Fruit fly (Drosophila melanogaster): ENCODE results near the gene CG15020.

The CG15020 gene

DNA sequence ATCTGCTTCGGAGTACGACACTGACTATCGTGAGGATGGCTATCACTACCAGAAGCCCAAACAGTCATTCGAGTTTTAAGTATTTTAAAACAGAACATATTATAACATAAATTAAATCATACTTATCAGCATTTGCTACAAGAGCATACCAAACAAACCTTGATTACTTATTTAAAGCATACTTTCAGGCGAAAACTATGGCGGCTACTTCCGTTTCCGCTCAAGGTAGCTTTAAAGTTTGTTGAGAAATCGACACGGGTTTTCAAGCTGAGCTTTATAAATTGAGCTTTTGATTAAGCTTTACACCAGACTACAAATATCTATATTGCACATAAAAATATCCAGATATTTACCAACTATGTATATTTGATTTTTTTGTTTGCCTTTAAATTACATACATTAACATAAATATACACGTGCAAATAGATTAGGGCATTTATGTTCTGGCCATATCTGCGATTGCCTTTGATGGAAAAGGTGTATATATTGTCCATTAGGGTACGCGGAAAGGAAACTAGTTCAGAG is 53.5 kb downstream of the CG15020 start (continued):
- TF ChIP-seq prd (optimal IDR thresholded peaks at IDR 0.05) (no peak), prd (GFP tag; IDR thresholded peaks at IDR 0.05) (no peak), Aef1 (GFP tag; IDR thresholded peaks at IDR 0.05) (no peak), aop (GFP tag; IDR thresholded peaks at IDR 0.05) (no peak), CG8359 (GFP tag; optimal IDR thresholded peaks at IDR 0.05; ENCODE audit: borderline replicate concordance) (peak; percentile 81), CG16813 (GFP tag; IDR thresholded peaks at IDR 0.05; ENCODE audit: partially characterized antibody) (no peak), dmrt11E (tag; optimal IDR thresholded peaks at IDR 0.05) (peak; percentile 37), toy (GFP tag; IDR thresholded peaks at IDR 0.05) (0 out of 2 replicates have a peak, but pooled peaks have one; percentile 32), HLHmδ (GFP tag; optimal IDR thresholded peaks at IDR 0.05) (peak; percentile 87), CG12769 (tag; optimal IDR thresholded peaks at IDR 0.05) (peak; percentile 55), CG11560 (tag; IDR thresholded peaks at IDR 0.05) (no peak), lab (GFP tag; optimal IDR thresholded peaks at IDR 0.05) (peak; percentile 97), sc (optimal IDR thresholded peaks at IDR 0.05) (no peak), sc (GFP tag; optimal IDR thresholded peaks at IDR 0.05) (peak; percentile 66), lbe (GFP tag; optimal IDR thresholded peaks at IDR 0.05) (no peak), CG9727 (GFP tag; optimal IDR thresholded peaks at IDR 0.05) (peak; percentile 68), CG30403 (GFP tag; optimal IDR thresholded peaks at IDR 0.05) (peak; percentile 14), Dll (GFP tag; IDR thresholded peaks at IDR 0.05; ENCODE audit: partially characterized antibody) (no peak), CG10209 (GFP tag; optimal IDR thresholded peaks at IDR 0.05) (peak; percentile 77), CG3407 (GFP tag; optimal IDR thresholded peaks at IDR 0.05) (peak; percentile 78), wdn (GFP tag; IDR thresholded peaks at IDR 0.05) (peak; percentile 45; the same call in 1 of the 2 replicates), run (tag; optimal IDR thresholded peaks at IDR 0.05) (peak; percentile 75), D19A (tag; optimal IDR thresholded peaks at IDR 0.05) (no peak), CG17385 (GFP tag; optimal IDR thresholded peaks at IDR 0.05) (peak; percentile 88), Med (GFP tag) (peak; percentile 99), CG15011 (GFP tag; optimal IDR thresholded peaks at IDR 0.05) (peak; percentile 86), unc-4 (GFP tag; IDR thresholded peaks at IDR 0.05; ENCODE audit: partially characterized antibody) (no peak), HLH3B (GFP tag; IDR thresholded peaks at IDR 0.05) (peak; percentile 40; the same call in 1 of the 2 replicates), Dp (GFP tag; optimal IDR thresholded peaks at IDR 0.05) (no peak), CG12104 (GFP tag; optimal IDR thresholded peaks at IDR 0.05) (peak; percentile 74), dati (GFP tag; IDR thresholded peaks at IDR 0.05) (peak; percentile 67; the same call in 1 of the 2 replicates), CG6175 (GFP tag; IDR thresholded peaks at IDR 0.05) (peak; percentile 47; the same call in 1 of the 3 replicates), CG6654 (GFP tag; optimal IDR thresholded peaks at IDR 0.05) (peak; percentile 66), grn (GFP tag; optimal IDR thresholded peaks at IDR 0.05) (peak; percentile 71), CG32767 (GFP tag; IDR thresholded peaks at IDR 0.05) (peak; percentile 35; the same call in 1 of the 2 replicates), HLH4C (GFP tag; IDR thresholded peaks at IDR 0.05; ENCODE audit: partially characterized antibody) (no peak), CG14441 (GFP tag; IDR thresholded peaks at IDR 0.05) (no peak), CG7271 (tag; optimal IDR thresholded peaks at IDR 0.05) (peak; percentile 94), CG34224 (GFP tag; IDR thresholded peaks at IDR 0.05; ENCODE audit: partially characterized antibody) (no peak), CG30020 (tag; optimal IDR thresholded peaks at IDR 0.05) (no peak), az2 (GFP tag; optimal IDR thresholded peaks at IDR 0.05) (peak; percentile 73), cwo (GFP tag; optimal IDR thresholded peaks at IDR 0.05) (peak; percentile 70), bab2 (GFP tag; optimal IDR thresholded peaks at IDR 0.05) (peak; percentile 2), Dip2 (GFP tag; IDR thresholded peaks at IDR 0.05) (no peak), gcm2 (GFP tag; optimal IDR thresholded peaks at IDR 0.05) (peak; percentile 74), Camta (GFP tag; optimal IDR thresholded peaks at IDR 0.05) (peak; percentile 79), Max (GFP tag; optimal IDR thresholded peaks at IDR 0.05) (peak; percentile 69), CG10274 (GFP tag; optimal IDR thresholded peaks at IDR 0.05) (peak; percentile 69), ERR (GFP tag; optimal IDR thresholded peaks at IDR 0.05) (no peak), lola (GFP tag; optimal IDR thresholded peaks at IDR 0.05) (no peak)

Data from whole organism, embryonic.